Worm (Caenorhabditis elegans): Measurements from ENCODE around the gene emc-5.
A peak's percentile ranks its signal among the peaks of the same experiment; 100 is the strongest.

emc-5 gene

DNA sequence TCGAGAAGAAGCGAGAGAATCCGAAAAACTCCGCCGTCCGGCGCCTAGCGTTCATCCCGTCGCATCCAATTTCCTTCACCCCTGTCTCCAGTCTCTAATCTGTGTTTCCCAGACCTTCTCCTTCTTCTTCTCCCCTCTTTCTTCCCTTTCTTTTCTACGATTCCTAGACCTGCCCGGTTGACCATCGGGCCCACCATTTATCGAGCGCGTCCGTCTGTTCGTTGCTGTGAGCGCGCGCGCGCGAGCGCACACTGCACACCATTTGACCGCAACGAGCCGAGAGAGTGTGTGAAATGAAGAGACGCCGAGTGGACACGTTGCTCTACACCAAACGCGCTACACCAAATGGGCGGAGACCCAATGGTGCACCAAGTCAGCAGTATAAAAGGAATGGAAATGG lies 40.5 kb downstream of the emc-5 start (continued):
- TF ChIP-seq mec-3 (tag; optimal IDR thresholded peaks at IDR 0.05; ENCODE audit: borderline replicate concordance) (no peak), ceh-24 (tag; optimal IDR thresholded peaks at IDR 0.05) (no peak), T23F11.4 (GFP tag; optimal IDR thresholded peaks at IDR 0.05) (peak; percentile 5), dve-1 (tag; optimal IDR thresholded peaks at IDR 0.05) (no peak), madf-2 (tag; optimal IDR thresholded peaks at IDR 0.05) (no peak), ceh-18 (tag; optimal IDR thresholded peaks at IDR 0.05) (no peak), unc-3 (GFP tag; conservative IDR thresholded peaks at IDR 0.05) (no peak), unc-3 (tag; optimal IDR thresholded peaks at IDR 0.05) (no peak), eyg-1 (tag; optimal IDR thresholded peaks at IDR 0.05) (peak; percentile 60), unc-86 (tag; optimal IDR thresholded peaks at IDR 0.05) (no peak), hlh-13 (GFP tag; optimal IDR thresholded peaks at IDR 0.05) (no peak), tbx-2 (tag; optimal IDR thresholded peaks at IDR 0.05) (peak; percentile 13), ceh-48 (tag; optimal IDR thresholded peaks at IDR 0.05) (peak; percentile 22), sox-2 (GFP tag; IDR thresholded peaks at IDR 0.05) (no peak), pqm-1 (tag; optimal IDR thresholded peaks at IDR 0.05) (no peak)

DNA sequence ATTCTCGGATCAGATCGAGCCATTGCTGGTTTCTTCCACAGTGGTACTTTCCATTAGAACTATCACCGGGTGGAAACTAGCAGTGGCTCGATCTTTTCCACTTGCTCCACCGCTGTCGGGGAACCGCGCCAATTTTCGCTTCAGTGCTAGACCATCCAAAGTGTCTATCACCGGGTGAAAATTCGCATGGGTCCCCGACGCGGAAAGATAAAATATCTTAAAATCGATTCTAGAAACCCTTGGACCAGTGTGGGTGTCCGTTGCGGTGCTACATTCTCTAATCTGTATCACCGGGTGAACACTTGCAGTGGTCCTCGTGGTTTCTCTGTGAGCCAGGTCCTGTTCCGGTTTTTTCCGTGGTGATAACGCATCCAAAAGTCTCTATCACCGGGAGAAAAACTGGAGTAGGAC lies 41.0 kb downstream of the emc-5 start:
- no peak for TF ChIP-seq K02D7.2 (tag; optimal IDR thresholded peaks at IDR 0.05)
- TF ChIP-seq ceh-30 (tag; optimal IDR thresholded peaks at IDR 0.05), result no peak
- TF ChIP-seq ama-1 (optimal IDR thresholded peaks at IDR 0.05), result peak; percentile 96
- no peak for TF ChIP-seq dve-1 (tag; optimal IDR thresholded peaks at IDR 0.05)
- no peak for TF ChIP-seq pat-9 (tag; optimal IDR thresholded peaks at IDR 0.05)
- no peak for TF ChIP-seq fkh-6 (tag; optimal IDR thresholded peaks at IDR 0.05)
- no peak for TF ChIP-seq dmd-4 (tag; optimal IDR thresholded peaks at IDR 0.05; ENCODE audit: borderline replicate concordance)
- no peak for TF ChIP-seq nhr-11 (tag; optimal IDR thresholded peaks at IDR 0.05)

DNA sequence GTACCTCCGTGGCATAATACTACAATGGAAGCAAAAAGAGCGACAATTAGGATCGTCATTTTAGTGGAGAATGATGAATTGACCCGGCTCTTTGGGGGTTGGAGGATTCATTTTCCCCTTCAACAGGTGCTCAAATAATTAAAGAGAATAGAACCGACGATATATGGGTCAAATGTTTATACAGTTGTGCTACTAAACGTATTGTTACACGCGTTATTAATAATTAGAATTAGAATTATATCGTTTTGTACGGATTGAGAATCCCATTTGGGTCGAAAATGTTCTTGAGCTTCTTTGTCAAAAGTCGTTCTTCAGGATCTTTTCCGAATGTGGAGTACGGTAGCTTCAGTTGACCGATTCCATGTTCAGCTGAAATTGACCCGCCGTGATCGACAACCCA lies 42.2 kb downstream of the emc-5 start, which contains the start of gene Y62F5A.9:
TSS of gene Y62F5A.9 (minus strand) at position 101 of the 400 bp plus-strand sequence.
- TF ChIP-seq pax-1 (tag; optimal IDR thresholded peaks at IDR 0.05) (no peak), ahr-1 (tag; optimal IDR thresholded peaks at IDR 0.05) (no peak), zip-5 (tag; optimal IDR thresholded peaks at IDR 0.05) (no peak), syd-9 (tag; optimal IDR thresholded peaks at IDR 0.05) (no peak), madf-2 (tag; optimal IDR thresholded peaks at IDR 0.05) (no peak), ztf-16 (tag; optimal IDR thresholded peaks at IDR 0.05) (no peak)

ce11 chrII:11542385-11542784 lies 45.8 kb downstream of the emc-5 start, which contains the start of gene gtf-2E2:
TSS of gene gtf-2E2 (minus strand) at chrII:11542495.
- TF ChIP-seq dmd-4 (tag; optimal IDR thresholded peaks at IDR 0.05; ENCODE audit: borderline replicate concordance) (no peak), elt-2 (tag; optimal IDR thresholded peaks at IDR 0.05) (no peak), tbx-7 (tag; optimal IDR thresholded peaks at IDR 0.05) (no peak), K09A11.1 (tag; optimal IDR thresholded peaks at IDR 0.05; ENCODE audit: insufficient read depth) (no peak), elt-4 (tag; optimal IDR thresholded peaks at IDR 0.05) (no peak), ceh-14 (tag; optimal IDR thresholded peaks at IDR 0.05) (no peak), T23F11.4 (GFP tag; optimal IDR thresholded peaks at IDR 0.05) (no peak), C08G9.2 (tag; optimal IDR thresholded peaks at IDR 0.05) (peak; percentile 56), zip-5 (tag; optimal IDR thresholded peaks at IDR 0.05) (no peak), ceh-48 (tag; optimal IDR thresholded peaks at IDR 0.05) (peak; percentile 53), unc-86 (tag; optimal IDR thresholded peaks at IDR 0.05) (no peak), nfya-1 (tag; optimal IDR thresholded peaks at IDR 0.05) (peak; percentile 3), tbx-2 (tag; optimal IDR thresholded peaks at IDR 0.05) (peak; percentile 25), rnt-1 (tag; optimal IDR thresholded peaks at IDR 0.05) (no peak), pqm-1 (tag; optimal IDR thresholded peaks at IDR 0.05) (no peak), fax-1 (tag; optimal IDR thresholded peaks at IDR 0.05) (no peak), nhr-11 (tag; optimal IDR thresholded peaks at IDR 0.05) (no peak), unc-55 (GFP tag; optimal IDR thresholded peaks at IDR 0.05) (no peak), ceh-45 (GFP tag; IDR thresholded peaks at IDR 0.05) (no peak), pha-2 (tag; optimal IDR thresholded peaks at IDR 0.05) (no peak), ceh-31 (tag; optimal IDR thresholded peaks at IDR 0.05) (peak; percentile 55)
